Fruit fly (Drosophila melanogaster) whole organism, embryonic: ENCODE data around the gene PH4alphaEFB.

Experiments
- Asciz ChIP-seq: fragments of 200-800 bp; sonication (Bioruptor generic); optimal IDR thresholded peaks from 2 replicates; lab custom pipeline; 2017; ENCODE audit warnings: missing biosample characterization, mild to moderate bottlenecking, missing genetic modification characterization, missing genetic modification reagents
- BEAF-32 ChIP-seq: fragments of 200-800 bp; sonication (Bioruptor generic); optimal IDR thresholded peaks from 3 replicates; lab custom pipeline; 2017; ENCODE audit warnings: missing biosample characterization, missing genetic modification characterization, mild to moderate bottlenecking, moderate library complexity, missing genetic modification reagents
- Bgb ChIP-seq: fragments of 200-800 bp; sonication (Bioruptor generic); IDR thresholded peaks from 2 replicates; pipeline ENCODE4 v1.3.6; 2022; ENCODE audit warnings: missing biosample characterization, missing genetic modification characterization; ENCODE audit not compliant: partially characterized antibody
- CG10366 ChIP-seq: fragments of 200-800 bp; sonication (Bioruptor generic); IDR thresholded peaks from 2 replicates; pipeline ENCODE4 v1.3.6; 2022; ENCODE audit warnings: missing biosample characterization, missing genetic modification characterization
- CG10979 ChIP-seq: fragments of 200-800 bp; sonication (Bioruptor generic); optimal IDR thresholded peaks from 2 replicates; lab custom pipeline; 2018; ENCODE audit warnings: missing biosample characterization, mild to moderate bottlenecking, missing genetic modification characterization, moderate library complexity
- CG11504 ChIP-seq: fragments of 200-800 bp; sonication (Bioruptor generic); optimal IDR thresholded peaks from 3 replicates; lab custom pipeline; 2019; ENCODE audit warnings: missing biosample characterization, mild to moderate bottlenecking, missing genetic modification characterization, moderate library complexity
- CG11695 ChIP-seq: fragments of 200-800 bp; sonication (Bioruptor generic); IDR thresholded peaks from 3 replicates; pipeline ENCODE4 v1.3.6; 2022; ENCODE audit warnings: missing biosample characterization, missing genetic modification characterization
- CG13287 ChIP-seq: fragments of 200-800 bp; sonication (Bioruptor generic); IDR thresholded peaks from 2 replicates; pipeline ENCODE4 v1.3.6; 2022; ENCODE audit warnings: missing biosample characterization, missing genetic modification characterization; ENCODE audit not compliant: partially characterized antibody
- CG13894 ChIP-seq: fragments of 200-800 bp; sonication (Bioruptor generic); optimal IDR thresholded peaks from 3 replicates; lab custom pipeline; 2018; ENCODE audit warnings: missing biosample characterization, mild to moderate bottlenecking, missing genetic modification characterization, moderate library complexity
- CG15011 ChIP-seq: fragments of 200-800 bp; sonication (Bioruptor generic); optimal IDR thresholded peaks from 3 replicates; lab custom pipeline; 2018; ENCODE audit warnings: missing biosample characterization, mild to moderate bottlenecking, missing genetic modification characterization
- CG15073 ChIP-seq: fragments of 200-800 bp; sonication (Bioruptor generic); optimal IDR thresholded peaks from 2 replicates; lab custom pipeline; 2016; ENCODE audit warnings: missing biosample characterization, missing genetic modification characterization
- CG17385 ChIP-seq: fragments of 200-800 bp; sonication (Bioruptor generic); optimal IDR thresholded peaks from 3 replicates; lab custom pipeline; 2018; ENCODE audit warnings: missing biosample characterization, mild to moderate bottlenecking, missing genetic modification characterization
- CG18262 ChIP-seq: fragments of 200-800 bp; optimal IDR thresholded peaks from 3 replicates; lab custom pipeline; 2019; ENCODE audit warnings: missing biosample characterization, mild to moderate bottlenecking, missing genetic modification characterization, moderate library complexity
- CG2712 ChIP-seq: fragments of 200-800 bp; optimal IDR thresholded peaks from 3 replicates; lab custom pipeline; 2019; ENCODE audit warnings: missing biosample characterization, mild to moderate bottlenecking, missing genetic modification characterization, moderate library complexity
- CG42726 ChIP-seq: fragments of 200-800 bp; sonication (Bioruptor generic); IDR thresholded peaks from 2 replicates; pipeline ENCODE4 v1.3.6; 2022; ENCODE audit warnings: missing biosample characterization, missing genetic modification characterization; ENCODE audit not compliant: partially characterized antibody
- CG4424 ChIP-seq: fragments of 200-800 bp; sonication (Bioruptor generic); optimal IDR thresholded peaks from 3 replicates; lab custom pipeline; 2016; ENCODE audit warnings: missing biosample characterization, missing genetic modification characterization
- CG7271 ChIP-seq: fragments of 200-800 bp; sonication (Bioruptor generic); optimal IDR thresholded peaks from 2 replicates; lab custom pipeline; 2018; ENCODE audit warnings: missing biosample characterization, mild to moderate bottlenecking, missing genetic modification characterization, moderate library complexity
- CG7839 ChIP-seq: fragments of 200-800 bp; sonication (Bioruptor generic); optimal IDR thresholded peaks from 3 replicates; lab custom pipeline; 2018; ENCODE audit warnings: missing biosample characterization, mild to moderate bottlenecking, missing genetic modification characterization, moderate library complexity
- CG8478 ChIP-seq: fragments of >200 bp; optimal IDR thresholded peaks from 2 replicates; lab custom pipeline; 2018
- D19A ChIP-seq: fragments of 200-800 bp; optimal IDR thresholded peaks from 3 replicates; lab custom pipeline; 2019; ENCODE audit warnings: missing biosample characterization, mild to moderate bottlenecking, missing genetic modification characterization, moderate library complexity
- Dll ChIP-seq: fragments of 200-800 bp; sonication (Bioruptor generic); IDR thresholded peaks from 4 replicates; pipeline ENCODE4 v1.3.6; 2022; ENCODE audit warnings: missing biosample characterization, missing genetic modification characterization; ENCODE audit not compliant: partially characterized antibody
- E2f2 ChIP-seq: fragments of 200-800 bp; sonication (Bioruptor generic); IDR thresholded peaks from 2 replicates; pipeline ENCODE4 v1.3.6; 2022; ENCODE audit warnings: missing biosample characterization, missing genetic modification characterization
- HLHmδ ChIP-seq: fragments of 200-800 bp; sonication (Bioruptor generic); optimal IDR thresholded peaks from 2 replicates; lab custom pipeline; 2018; ENCODE audit warnings: missing biosample characterization, mild to moderate bottlenecking, missing genetic modification characterization, moderate library complexity
- Hmr ChIP-seq: fragments of 200-800 bp; sonication (Bioruptor generic); optimal IDR thresholded peaks from 3 replicates; lab custom pipeline; 2017; ENCODE audit warnings: mild to moderate bottlenecking, missing biosample characterization, missing genetic modification reagents, missing genetic modification characterization
- Jarid2 ChIP-seq: fragments of 200-800 bp; sonication (Bioruptor generic); optimal IDR thresholded peaks from 3 replicates; lab custom pipeline; 2017; ENCODE audit warnings: mild to moderate bottlenecking, missing biosample characterization, missing genetic modification reagents, missing genetic modification characterization
- Trl ChIP-seq, 3 experiments: fragments of >200 bp in 2 of 3; fragments of 200-800 bp in 1 of 3; sonication (Bioruptor generic) in 1 of 3; optimal IDR thresholded peaks; 2 replicates in 1 of 3; 3 replicates in 2 of 3; lab custom pipeline; 2016 to 2017; ENCODE audit warnings: missing biosample characterization in 1 of 3, missing genetic modification characterization in 1 of 3
- Xbp1 ChIP-seq: fragments of 200-800 bp; sonication (Bioruptor generic); optimal IDR thresholded peaks from 3 replicates; lab custom pipeline; 2016; ENCODE audit warnings: missing biosample characterization, mild to moderate bottlenecking, missing genetic modification characterization
- ash1 ChIP-seq: fragments of 200-800 bp; sonication (Bioruptor generic); optimal IDR thresholded peaks from 2 replicates; lab custom pipeline; 2018; ENCODE audit warnings: missing biosample characterization, mild to moderate bottlenecking, missing genetic modification characterization
- az2 ChIP-seq: fragments of 200-800 bp; sonication (Bioruptor generic); optimal IDR thresholded peaks from 3 replicates; lab custom pipeline; 2016; ENCODE audit warnings: missing biosample characterization, missing genetic modification characterization
- chinmo ChIP-seq: fragments of 200-800 bp; sonication (Bioruptor generic); IDR thresholded peaks from 4 replicates; pipeline ENCODE4 v1.3.6; 2022; ENCODE audit warnings: missing biosample characterization, missing genetic modification characterization; ENCODE audit not compliant: partially characterized antibody
- ftz-f1 ChIP-seq: fragments of 200-800 bp; sonication (Bioruptor generic); optimal IDR thresholded peaks from 2 replicates; lab custom pipeline; 2016; ENCODE audit warnings: missing biosample characterization, missing genetic modification characterization
- gcm ChIP-seq: fragments of 200-800 bp; sonication (Bioruptor generic); optimal IDR thresholded peaks from 2 replicates; lab custom pipeline; 2019; ENCODE audit warnings: missing biosample characterization, mild to moderate bottlenecking, missing genetic modification characterization, moderate library complexity
- gfzf ChIP-seq: fragments of 200-800 bp; sonication (Bioruptor generic); optimal IDR thresholded peaks from 2 replicates; lab custom pipeline; 2016; ENCODE audit warnings: missing biosample characterization, mild to moderate bottlenecking, missing genetic modification characterization, moderate library complexity
- hbn ChIP-seq: fragments of 200-800 bp; sonication (Bioruptor generic); IDR thresholded peaks from 2 replicates; pipeline ENCODE4 v1.3.6; 2022; ENCODE audit warnings: missing biosample characterization, missing genetic modification characterization; ENCODE audit not compliant: partially characterized antibody
- ind ChIP-seq: fragments of 200-800 bp; sonication (Bioruptor generic); optimal IDR thresholded peaks from 3 replicates; lab custom pipeline; 2016; ENCODE audit warnings: missing biosample characterization, missing genetic modification characterization
- ken ChIP-seq: fragments of 200-800 bp; sonication (Bioruptor generic); IDR thresholded peaks from 3 replicates; pipeline ENCODE4 v1.3.6; 2022; ENCODE audit warnings: missing biosample characterization, missing genetic modification characterization
- mirr ChIP-seq: fragments of 200-800 bp; sonication (Bioruptor generic); optimal IDR thresholded peaks from 3 replicates; lab custom pipeline; 2018; ENCODE audit warnings: missing biosample characterization, mild to moderate bottlenecking, missing genetic modification characterization
- nom ChIP-seq: fragments of 200-800 bp; sonication (Bioruptor generic); optimal IDR thresholded peaks from 2 replicates; lab custom pipeline; 2017; ENCODE audit warnings: missing biosample characterization, missing genetic modification characterization, mild to moderate bottlenecking, moderate library complexity, missing genetic modification reagents
- odd ChIP-seq: fragments of 200-800 bp; sonication (Bioruptor generic); optimal IDR thresholded peaks from 2 replicates; lab custom pipeline; 2017; ENCODE audit warnings: missing biosample characterization, mild to moderate bottlenecking, missing genetic modification characterization
- pros ChIP-seq: fragments of 200-800 bp; sonication (Bioruptor generic); optimal IDR thresholded peaks from 3 replicates; lab custom pipeline; 2019; ENCODE audit warnings: missing biosample characterization, mild to moderate bottlenecking, missing genetic modification characterization, moderate library complexity
- scrt ChIP-seq: fragments of 200-800 bp; sonication (Bioruptor generic); optimal IDR thresholded peaks from 2 replicates; lab custom pipeline; 2018; ENCODE audit warnings: missing biosample characterization, mild to moderate bottlenecking, missing genetic modification characterization, moderate library complexity
- sd ChIP-seq: fragments of 200-800 bp; sonication (Bioruptor generic); optimal IDR thresholded peaks from 3 replicates; lab custom pipeline; 2018; ENCODE audit warnings: missing biosample characterization, mild to moderate bottlenecking, missing genetic modification characterization, moderate library complexity
- sens ChIP-seq: fragments of 200-800 bp; sonication (Bioruptor generic); peaks from one replicate; lab custom pipeline; 2016; ENCODE audit warnings: missing biosample characterization, missing genetic modification characterization
- sna ChIP-seq: fragments of 200-800 bp; sonication (Bioruptor generic); IDR thresholded peaks from 2 replicates; pipeline ENCODE4 v1.3.6; 2022; ENCODE audit warnings: missing biosample characterization, missing genetic modification characterization; ENCODE audit not compliant: partially characterized antibody
- tap ChIP-seq: fragments of 200-800 bp; optimal IDR thresholded peaks from 3 replicates; lab custom pipeline; 2019; ENCODE audit warnings: missing biosample characterization, mild to moderate bottlenecking, missing genetic modification characterization, moderate library complexity
- vnd ChIP-seq: fragments of 200-800 bp; sonication (Bioruptor generic); IDR thresholded peaks from 3 replicates; pipeline ENCODE4 v1.3.6; 2022; ENCODE audit warnings: missing biosample characterization, missing genetic modification characterization; ENCODE audit not compliant: partially characterized antibody
- zen2 ChIP-seq: fragments of 200-800 bp; sonication (Bioruptor generic); IDR thresholded peaks from 3 replicates; pipeline ENCODE4 v1.3.6; 2022; ENCODE audit warnings: missing biosample characterization, missing genetic modification characterization; ENCODE audit not compliant: partially characterized antibody

Gene PH4alphaEFB

dm6 chr3R:30465775-30466494 is at the start of gene PH4alphaEFB (continued):
- TF ChIP-seq CG15073 (GFP tag; lab: Kevin White, UChicago) (no peak), CG7271 (tag; lab: Kevin White, UChicago) (no peak), vnd (no peak), odd (GFP tag; lab: Kevin White, UChicago) (peak; percentile 1), gcm (peak; percentile 64), Dll (GFP tag; lab: Robert Waterston, UW) (peak; percentile 22; the same call in 1 of the 4 replicates), Bgb (GFP tag; lab: Robert Waterston, UW) (peak; percentile 47; the same call in 1 of the 2 replicates), CG10979 (tag; lab: Kevin White, UChicago) (no peak), CG42726 (GFP tag; lab: Robert Waterston, UW) (no peak), CG2712 (tag; lab: Kevin White, UChicago) (peak; percentile 33), ken (GFP tag; lab: Robert Waterston, UW) (no peak), CG18262 (tag; lab: Kevin White, UChicago) (peak; percentile 1), D19A (peak; percentile 43), sna (GFP tag; lab: Robert Waterston, UW) (0 out of 2 replicates have a peak, but pooled peaks have one; percentile 12), CG13287 (GFP tag; lab: Robert Waterston, UW) (peak; percentile 45), Trl (optimal IDR thresholded peaks at IDR 0.05; lab: Kevin White, UChicago) (peak; percentile 84 to 94), Trl (GFP tag; optimal IDR thresholded peaks at IDR 0.05; lab: Kevin White, UChicago) (no peak), gfzf (peak; percentile 33), BEAF-32 (GFP tag; lab: Kevin White, UChicago) (no peak), sens (GFP tag; lab: Kevin White, UChicago) (peak; percentile 94), zen2 (GFP tag; lab: Robert Waterston, UW) (peak; percentile 54; the same call in 2 of the 3 replicates), Jarid2 (peak; percentile 94), CG4424 (GFP tag; lab: Kevin White, UChicago) (no peak), CG7839 (tag; lab: Kevin White, UChicago) (peak; percentile 12), scrt (GFP tag; lab: Kevin White, UChicago) (peak; percentile 84), nom (GFP tag; lab: Kevin White, UChicago) (peak; percentile 57), sd (tag; lab: Kevin White, UChicago) (peak; percentile 57), CG13894 (tag; lab: Kevin White, UChicago) (no peak), CG8478 (lab: Kevin White, UChicago) (no peak), Hmr (peak; percentile 0), ind (GFP tag; lab: Kevin White, UChicago) (no peak), ftz-f1 (GFP tag; lab: Kevin White, UChicago) (no peak), az2 (GFP tag; lab: Kevin White, UChicago) (no peak), Asciz (GFP tag; lab: Kevin White, UChicago) (no peak), CG15011 (no peak), tap (peak; percentile 5), pros (GFP tag; lab: Kevin White, UChicago) (peak; percentile 65), ash1 (GFP tag; lab: Kevin White, UChicago) (no peak), chinmo (GFP tag; lab: Robert Waterston, UW) (peak; percentile 56; the same call in 1 of the 4 replicates), HLHmδ (GFP tag; lab: Kevin White, UChicago) (no peak), hbn (GFP tag; lab: Robert Waterston, UW) (peak; percentile 27; the same call in 1 of the 2 replicates), CG17385 (GFP tag; lab: Kevin White, UChicago) (no peak), mirr (GFP tag; lab: Kevin White, UChicago) (peak; percentile 14), Xbp1 (peak; percentile 5), CG11695 (GFP tag; lab: Robert Waterston, UW) (0 out of 3 replicates have a peak, but pooled peaks have one; percentile 21), CG11504 (tag; lab: Kevin White, UChicago) (peak; percentile 29), CG10366 (GFP tag; lab: Robert Waterston, UW) (no peak), E2f2 (GFP tag; lab: Robert Waterston, UW) (peak; percentile 92)
